Fruit fly (Drosophila melanogaster): ENCODE data around the gene SelR.

Gene SelR

dm6 chr3R:10849515-10849973 lies 18.9 kb downstream of the SelR start, which contains the start of gene CG42394 (continued):
- TF ChIP-seq ci (GFP tag; IDR thresholded peaks at IDR 0.05) (peak; percentile 96), CG4328 (GFP tag; optimal IDR thresholded peaks at IDR 0.05) (peak; percentile 86), MBD-R2 (GFP tag; IDR thresholded peaks at IDR 0.05) (peak; percentile 85), Hand (GFP tag; optimal IDR thresholded peaks at IDR 0.05) (peak; percentile 92), amos (GFP tag; IDR thresholded peaks at IDR 0.05; ENCODE audit: partially characterized antibody) (peak; percentile 22; the same call in 1 of the 2 replicates), org-1 (GFP tag; optimal IDR thresholded peaks at IDR 0.05) (peak; percentile 87), CG2120 (GFP tag; optimal IDR thresholded peaks at IDR 0.05) (peak; percentile 89), shn (GFP tag; optimal IDR thresholded peaks at IDR 0.05) (peak; percentile 46), Gug (GFP tag; IDR thresholded peaks at IDR 0.05) (peak; percentile 84; the same call in 3 of the 4 replicates), CG16815 (GFP tag; optimal IDR thresholded peaks at IDR 0.05) (peak; percentile 89), CG1603 (tag; optimal IDR thresholded peaks at IDR 0.05) (no peak), CG13287 (GFP tag; IDR thresholded peaks at IDR 0.05; ENCODE audit: partially characterized antibody) (peak; percentile 64; the same call in 1 of the 2 replicates), trem (tag; optimal IDR thresholded peaks at IDR 0.05) (peak; percentile 95), nerfin-2 (GFP tag; IDR thresholded peaks at IDR 0.05; ENCODE audit: partially characterized antibody) (peak; percentile 39), sim (GFP tag; IDR thresholded peaks at IDR 0.05) (peak; percentile 90), CG4424 (GFP tag; optimal IDR thresholded peaks at IDR 0.05) (peak; percentile 96), ab (GFP tag; optimal IDR thresholded peaks at IDR 0.05) (no peak), Ptx1 (GFP tag; IDR thresholded peaks at IDR 0.05) (peak; percentile 94), MESR4 (GFP tag; optimal IDR thresholded peaks at IDR 0.05) (peak; percentile 25), CG11723 (GFP tag; optimal IDR thresholded peaks at IDR 0.05) (peak; percentile 90), jigr1 (GFP tag; IDR thresholded peaks at IDR 0.05) (peak; percentile 21; the same call in 1 of the 3 replicates), CG32772 (GFP tag; IDR thresholded peaks at IDR 0.05) (peak; percentile 89), CG8944 (GFP tag; optimal IDR thresholded peaks at IDR 0.05) (peak; percentile 16), cwo (GFP tag; optimal IDR thresholded peaks at IDR 0.05) (peak; percentile 95), CG4707 (GFP tag; optimal IDR thresholded peaks at IDR 0.05) (peak; percentile 79), Lhr (GFP tag; optimal IDR thresholded peaks at IDR 0.05) (peak; percentile 75), Tbp (GFP tag; optimal IDR thresholded peaks at IDR 0.05) (no peak), gcm (GFP tag; optimal IDR thresholded peaks at IDR 0.05) (peak; percentile 94), bigmax (GFP tag; optimal IDR thresholded peaks at IDR 0.05) (peak; percentile 48), dmrt99B (tag; optimal IDR thresholded peaks at IDR 0.05) (peak; percentile 97), eyg (GFP tag; optimal IDR thresholded peaks at IDR 0.05) (no peak), CG10274 (GFP tag; optimal IDR thresholded peaks at IDR 0.05) (peak; percentile 78), hbn (GFP tag; IDR thresholded peaks at IDR 0.05; ENCODE audit: partially characterized antibody) (no peak), h (optimal IDR thresholded peaks at IDR 0.05) (no peak), cg (GFP tag; optimal IDR thresholded peaks at IDR 0.05) (no peak), pita (GFP tag; optimal IDR thresholded peaks at IDR 0.05) (no peak), fru (optimal IDR thresholded peaks at IDR 0.05) (no peak), CG8388 (GFP tag; optimal IDR thresholded peaks at IDR 0.05) (peak; percentile 91), CG6683 (GFP tag; optimal IDR thresholded peaks at IDR 0.05) (peak; percentile 96), Oli (tag; optimal IDR thresholded peaks at IDR 0.05) (peak; percentile 95), Scr (GFP tag; IDR thresholded peaks at IDR 0.05; ENCODE audit: partially characterized antibody) (peak; percentile 44; the same call in 1 of the 2 replicates), gem (tag; optimal IDR thresholded peaks at IDR 0.05) (peak; percentile 98), phol (tag; optimal IDR thresholded peaks at IDR 0.05) (peak; percentile 98), CG6175 (GFP tag; IDR thresholded peaks at IDR 0.05) (peak; percentile 85), CG1792 (GFP tag; optimal IDR thresholded peaks at IDR 0.05) (peak; percentile 47), CHES-1-like (GFP tag; optimal IDR thresholded peaks at IDR 0.05) (peak; percentile 49), CG7357 (GFP tag; IDR thresholded peaks at IDR 0.05) (peak; percentile 75), CG7839 (tag; optimal IDR thresholded peaks at IDR 0.05) (peak; percentile 98), Fer2 (tag; optimal IDR thresholded peaks at IDR 0.05) (peak; percentile 87), CG1602 (GFP tag; optimal IDR thresholded peaks at IDR 0.05) (peak; percentile 92)

Measured in whole organism, embryonic.